Worm (Caenorhabditis elegans) whole organism, midembryonic: Measurements from ENCODE around the gene clec-141.

Source experiments
- T22C8.4 ChIP-seq: fragments of 200-800 bp; sonication (Bioruptor generic); IDR thresholded peaks from 2 replicates; pipeline ENCODE4 v1.3.6; 2022; ENCODE audit warnings: missing genetic modification characterization, missing compliant biosample characterization
- cog-1 ChIP-seq: sonication (generic microtip); optimal IDR thresholded peaks from 2 replicates; lab custom pipeline; 2016; ENCODE audit warnings: missing genetic modification characterization, missing compliant biosample characterization
- flt-1 ChIP-seq: fragments of 200-800 bp; sonication (Bioruptor generic); IDR thresholded peaks from 2 replicates; pipeline ENCODE4 v1.3.6; 2022; ENCODE audit warnings: missing genetic modification characterization, missing compliant biosample characterization
- klf-2 ChIP-seq: fragments of 200-800 bp; sonication (Bioruptor generic); conservative IDR thresholded peaks from 2 replicates; pipeline ENCODE4 v1.3.6; 2022; ENCODE audit warnings: missing genetic modification reagents, missing genetic modification characterization, missing compliant biosample characterization
- med-1 ChIP-seq: sonication (generic microtip); optimal IDR thresholded peaks from 2 replicates; lab custom pipeline; 2017; ENCODE audit warnings: missing genetic modification characterization, mild to moderate bottlenecking, missing compliant biosample characterization, antibody characterized with exemption, missing genetic modification reagents; ENCODE audit not compliant: insufficient read depth
- tab-1 ChIP-seq: fragments of 200-800 bp; sonication (Bioruptor generic); IDR thresholded peaks from 2 replicates; pipeline ENCODE4 v1.3.6; 2022; ENCODE audit warnings: missing genetic modification characterization, missing compliant biosample characterization
- ztf-23 ChIP-seq: fragments of 200-800 bp; sonication (Bioruptor generic); IDR thresholded peaks from 2 replicates; pipeline ENCODE4 v1.3.6; 2022; ENCODE audit warnings: missing genetic modification reagents, missing genetic modification characterization, missing compliant biosample characterization
- ztf-29 ChIP-seq: fragments of 200-800 bp; sonication (Bioruptor generic); IDR thresholded peaks from 2 replicates; pipeline ENCODE4 v1.3.6; 2022; ENCODE audit warnings: missing genetic modification reagents, missing genetic modification characterization, missing compliant biosample characterization

- no peak for TF ChIP-seq ztf-23 (GFP tag; lab: Robert Waterston, UW)
- no peak for TF ChIP-seq med-1 (GFP tag; lab: Kevin White, UChicago)
- no peak for TF ChIP-seq T22C8.4 (GFP tag; lab: Robert Waterston, UW)
- no peak for TF ChIP-seq klf-2 (GFP tag; lab: Robert Waterston, UW)
- TF ChIP-seq cog-1 (tag; lab: Kevin White, UChicago), result no peak
- no peak for TF ChIP-seq tab-1 (GFP tag; lab: Robert Waterston, UW)
- TF ChIP-seq flt-1 (GFP tag; lab: Robert Waterston, UW), result no peak
- no peak for TF ChIP-seq ztf-29 (GFP tag; lab: Robert Waterston, UW)
Measured at ce11 chrII:5447381-5447780, 39.9 kb upstream of the clec-141 start, which contains the start of gene cex-1.
